Fruit fly (Drosophila melanogaster) whole organism, embryonic: Measurements from ENCODE around the gene CG10638.

Experiments
- Aef1 ChIP-seq: fragments of 200-800 bp; sonication (Bioruptor generic); IDR thresholded peaks from 3 replicates; pipeline ENCODE4 v1.3.6; 2022; ENCODE audit warnings: missing biosample characterization, missing genetic modification characterization
- CG11696 ChIP-seq: fragments of 200-800 bp; sonication (Bioruptor generic); IDR thresholded peaks from 2 replicates; pipeline ENCODE4 v1.3.6; 2022; ENCODE audit warnings: missing biosample characterization, missing genetic modification characterization
- CG12236 ChIP-seq: fragments of 200-800 bp; sonication (Bioruptor generic); optimal IDR thresholded peaks from 2 replicates; lab custom pipeline; 2016; ENCODE audit warnings: missing biosample characterization, missing genetic modification characterization
- CG12769 ChIP-seq: fragments of 200-800 bp; sonication (Bioruptor generic); optimal IDR thresholded peaks from 2 replicates; lab custom pipeline; 2019; ENCODE audit warnings: missing biosample characterization, mild to moderate bottlenecking, missing genetic modification characterization, moderate library complexity
- CG14667 ChIP-seq: fragments of 200-800 bp; sonication (Bioruptor generic); IDR thresholded peaks from 2 replicates; pipeline ENCODE4 v1.3.6; 2022; ENCODE audit warnings: missing biosample characterization, missing genetic modification characterization
- CG14965 ChIP-seq: fragments of 200-800 bp; sonication (Bioruptor generic); optimal IDR thresholded peaks from 2 replicates; lab custom pipeline; 2016; ENCODE audit warnings: missing biosample characterization, missing genetic modification characterization, borderline replicate concordance
- CG1832 ChIP-seq: fragments of 200-800 bp; sonication (Bioruptor generic); optimal IDR thresholded peaks from 2 replicates; lab custom pipeline; 2017; ENCODE audit warnings: missing biosample characterization, mild to moderate bottlenecking, missing genetic modification characterization, inconsistent platforms
- CG30431 ChIP-seq: fragments of 200-800 bp; sonication (Bioruptor generic); optimal IDR thresholded peaks from 2 replicates; lab custom pipeline; 2017; ENCODE audit warnings: missing biosample characterization, missing genetic modification characterization
- CG3065 ChIP-seq: fragments of 200-800 bp; sonication (Bioruptor generic); optimal IDR thresholded peaks from 2 replicates; lab custom pipeline; 2016; ENCODE audit warnings: missing biosample characterization, missing genetic modification characterization
- CG32532 ChIP-seq: fragments of 200-800 bp; sonication (Bioruptor generic); IDR thresholded peaks from 2 replicates; pipeline ENCODE4 v1.3.6; 2022; ENCODE audit warnings: missing biosample characterization, missing genetic modification characterization
- CG32767 ChIP-seq: fragments of 200-800 bp; sonication (Bioruptor generic); IDR thresholded peaks from 2 replicates; pipeline ENCODE4 v1.3.6; 2022; ENCODE audit warnings: missing biosample characterization, missing genetic modification characterization
- CG34422 ChIP-seq: fragments of 200-800 bp; sonication (Bioruptor generic); IDR thresholded peaks from 3 replicates; pipeline ENCODE4 v1.3.6; 2022; ENCODE audit warnings: missing biosample characterization, missing genetic modification characterization
- CG43689 ChIP-seq: fragments of 200-800 bp; sonication (Bioruptor generic); IDR thresholded peaks from 2 replicates; pipeline ENCODE4 v1.3.6; 2022; ENCODE audit warnings: missing biosample characterization, missing genetic modification characterization
- CG8281 ChIP-seq: fragments of 200-800 bp; sonication (Bioruptor generic); optimal IDR thresholded peaks from 2 replicates; lab custom pipeline; 2018; ENCODE audit warnings: missing biosample characterization, mild to moderate bottlenecking, missing genetic modification characterization, moderate library complexity
- CG8359 ChIP-seq: fragments of 200-800 bp; sonication (Bioruptor generic); optimal IDR thresholded peaks from 2 replicates; lab custom pipeline; 2017; ENCODE audit warnings: missing biosample characterization, mild to moderate bottlenecking, missing genetic modification characterization, borderline replicate concordance
- CG8924 ChIP-seq: fragments of 200-800 bp; optimal IDR thresholded peaks from 3 replicates; lab custom pipeline; 2019; ENCODE audit warnings: missing biosample characterization, mild to moderate bottlenecking, missing genetic modification characterization, moderate library complexity
- CG8944 ChIP-seq: fragments of 200-800 bp; sonication (Bioruptor generic); optimal IDR thresholded peaks from 3 replicates; lab custom pipeline; 2016; ENCODE audit warnings: missing biosample characterization, missing genetic modification characterization
- CTCF ChIP-seq: fragments of 200-800 bp; sonication (Bioruptor generic); optimal IDR thresholded peaks from 2 replicates; lab custom pipeline; 2017; ENCODE audit warnings: missing biosample characterization, mild to moderate bottlenecking, missing genetic modification characterization, moderate library complexity
- Camta ChIP-seq: fragments of 200-800 bp; sonication (Bioruptor generic); optimal IDR thresholded peaks from 2 replicates; lab custom pipeline; 2016; ENCODE audit warnings: missing biosample characterization, missing genetic modification characterization
- Dbx ChIP-seq: fragments of 200-800 bp; sonication (Bioruptor generic); IDR thresholded peaks from 3 replicates; pipeline ENCODE4 v1.3.6; 2022; ENCODE audit warnings: missing biosample characterization, missing genetic modification characterization
- Deaf1 ChIP-seq: fragments of 200-800 bp; optimal IDR thresholded peaks from 3 replicates; lab custom pipeline; 2019; ENCODE audit warnings: missing biosample characterization, mild to moderate bottlenecking, missing genetic modification characterization, moderate library complexity
- Dip2 ChIP-seq: fragments of 200-800 bp; sonication (Bioruptor generic); IDR thresholded peaks from 2 replicates; pipeline ENCODE4 v1.3.6; 2022; ENCODE audit warnings: missing biosample characterization, missing genetic modification characterization
- Eip74EF ChIP-seq, 2 experiments: fragments of 200-800 bp in 1 of 2; fragments of >200 bp in 1 of 2; sonication (Bioruptor generic) in 1 of 2; optimal IDR thresholded peaks; 2 replicates each; lab custom pipeline; 2017 to 2019; ENCODE audit warnings: missing biosample characterization in 2 of 2, missing genetic modification characterization in 2 of 2, mild to moderate bottlenecking in 1 of 2, moderate library complexity in 1 of 2
- Ets65A ChIP-seq: fragments of 200-800 bp; sonication (Bioruptor generic); peaks from one replicate; lab custom pipeline; 2016; ENCODE audit warnings: missing biosample characterization, missing genetic modification characterization
- Hr51 ChIP-seq, 2 experiments: fragments of 200-800 bp; sonication (Bioruptor generic); optimal IDR thresholded peaks; 2 replicates in 1 of 2; 3 replicates in 1 of 2; lab custom pipeline; 2016 to 2018; ENCODE audit warnings: missing biosample characterization in 2 of 2, missing genetic modification characterization in 2 of 2, mild to moderate bottlenecking in 1 of 2, moderate library complexity in 1 of 2
- Hr78 ChIP-seq, 2 experiments: fragments of 200-800 bp in 1 of 2; fragments of >200 bp in 1 of 2; sonication (Bioruptor generic) in 1 of 2; optimal IDR thresholded peaks; 2 replicates each; lab custom pipeline; 2017 to 2019; ENCODE audit warnings: missing biosample characterization in 2 of 2, missing genetic modification characterization in 2 of 2, mild to moderate bottlenecking in 1 of 2, moderate library complexity in 1 of 2
- Lpt ChIP-seq: fragments of >200 bp; optimal IDR thresholded peaks from 2 replicates; lab custom pipeline; 2018; ENCODE audit warnings: missing biosample characterization, missing genetic modification characterization
- Mes4 ChIP-seq: fragments of 200-800 bp; sonication (Bioruptor generic); optimal IDR thresholded peaks from 2 replicates; lab custom pipeline; 2016; ENCODE audit warnings: missing biosample characterization, missing genetic modification characterization
- Myb ChIP-seq: fragments of 200-800 bp; sonication (Bioruptor generic); optimal IDR thresholded peaks from 2 replicates; lab custom pipeline; 2016; ENCODE audit warnings: missing biosample characterization, missing genetic modification characterization
- NK7.1 ChIP-seq: fragments of 200-800 bp; sonication (Bioruptor generic); optimal IDR thresholded peaks from 3 replicates; lab custom pipeline; 2016; ENCODE audit warnings: missing biosample characterization, missing genetic modification characterization
- Poxn ChIP-seq: fragments of 200-800 bp; sonication (Bioruptor generic); IDR thresholded peaks from 2 replicates; pipeline ENCODE4 v1.3.6; 2022; ENCODE audit warnings: missing biosample characterization, missing genetic modification characterization
- Ptx1 ChIP-seq: fragments of 200-800 bp; sonication (Bioruptor generic); IDR thresholded peaks from 2 replicates; pipeline ENCODE4 v1.3.6; 2022; ENCODE audit warnings: missing biosample characterization, missing genetic modification characterization
- Rfx ChIP-seq: fragments of 200-800 bp; sonication (Bioruptor generic); IDR thresholded peaks from 2 replicates; pipeline ENCODE4 v1.3.6; 2022; ENCODE audit warnings: missing biosample characterization, missing genetic modification characterization
- Sry-β ChIP-seq: fragments of 200-800 bp; sonication (Bioruptor generic); optimal IDR thresholded peaks from 2 replicates; lab custom pipeline; 2018; ENCODE audit warnings: missing biosample characterization, mild to moderate bottlenecking, missing genetic modification characterization, moderate library complexity
- Tbp ChIP-seq: fragments of >200 bp; optimal IDR thresholded peaks from 2 replicates; lab custom pipeline; 2018; ENCODE audit warnings: missing biosample characterization, missing genetic modification characterization
- Usf ChIP-seq: fragments of 200-800 bp; sonication (Bioruptor generic); optimal IDR thresholded peaks from 2 replicates; lab custom pipeline; 2017; ENCODE audit warnings: missing genotype, missing biosample characterization, missing genetic modification characterization
- Xrp1 ChIP-seq: fragments of 200-800 bp; sonication (Bioruptor generic); IDR thresholded peaks from 2 replicates; pipeline ENCODE4 v1.3.6; 2022; ENCODE audit warnings: missing biosample characterization, missing genetic modification characterization
- bowl ChIP-seq: fragments of 200-800 bp; sonication (Bioruptor generic); IDR thresholded peaks from 2 replicates; pipeline ENCODE4 v1.3.6; 2022; ENCODE audit warnings: missing biosample characterization, missing genetic modification characterization
- chif ChIP-seq, 2 experiments: fragments of 200-800 bp; sonication (Bioruptor generic); optimal IDR thresholded peaks; 3 replicates each; lab custom pipeline; 2016; ENCODE audit warnings: missing biosample characterization in 2 of 2, missing genetic modification characterization in 2 of 2
- fu2 ChIP-seq: fragments of 200-800 bp; sonication (Bioruptor generic); optimal IDR thresholded peaks from 2 replicates; lab custom pipeline; 2016; ENCODE audit warnings: missing biosample characterization, missing genetic modification characterization
- gem ChIP-seq: fragments of 200-800 bp; sonication (Bioruptor generic); optimal IDR thresholded peaks from 2 replicates; lab custom pipeline; 2019; ENCODE audit warnings: missing biosample characterization, mild to moderate bottlenecking, missing genetic modification characterization, moderate library complexity
- gfzf ChIP-seq: fragments of 200-800 bp; sonication (Bioruptor generic); optimal IDR thresholded peaks from 2 replicates; lab custom pipeline; 2016; ENCODE audit warnings: missing biosample characterization, mild to moderate bottlenecking, missing genetic modification characterization, moderate library complexity
- h ChIP-seq: fragments of >200 bp; optimal IDR thresholded peaks from 2 replicates; lab custom pipeline; 2017
- hkb ChIP-seq, 2 experiments: fragments of 200-800 bp in 1 of 2; fragments of >200 bp in 1 of 2; sonication (Bioruptor generic) in 1 of 2; IDR thresholded peaks in 1 of 2; optimal IDR thresholded peaks in 1 of 2; 2 replicates each; pipeline versions ENCODE4 v1.3.6 to Lab custom; 2017 to 2022; ENCODE audit warnings: missing biosample characterization in 1 of 2, missing genetic modification characterization in 1 of 2
- lbe ChIP-seq: fragments of 200-800 bp; sonication (Bioruptor generic); optimal IDR thresholded peaks from 2 replicates; lab custom pipeline; 2016; ENCODE audit warnings: missing biosample characterization, mild to moderate bottlenecking, missing genetic modification characterization
- otp ChIP-seq: fragments of 200-800 bp; sonication (Bioruptor generic); IDR thresholded peaks from 3 replicates; pipeline ENCODE4, ENCODE4 v1.3.6; 2022; ENCODE audit warnings: missing biosample characterization, missing genetic modification characterization
- pnt ChIP-seq: fragments of 200-800 bp; sonication (Bioruptor generic); optimal IDR thresholded peaks from 3 replicates; lab custom pipeline; 2016; ENCODE audit warnings: missing biosample characterization, missing genetic modification characterization
- sna ChIP-seq: fragments of 200-800 bp; sonication (Bioruptor generic); IDR thresholded peaks from 2 replicates; pipeline ENCODE4 v1.3.6; 2022; ENCODE audit warnings: missing biosample characterization, missing genetic modification characterization; ENCODE audit not compliant: partially characterized antibody
- ttk ChIP-seq: fragments of 200-800 bp; sonication (Bioruptor generic); IDR thresholded peaks from 2 replicates; pipeline ENCODE4 v2.1.2; 2022; ENCODE audit warnings: missing biosample characterization, missing genetic modification characterization
- usp ChIP-seq: fragments of >200 bp; optimal IDR thresholded peaks from 2 replicates; lab custom pipeline; 2017; ENCODE audit warnings: missing biosample characterization, missing genetic modification characterization
- wdn ChIP-seq: fragments of 200-800 bp; sonication (Bioruptor generic); IDR thresholded peaks from 2 replicates; pipeline ENCODE4 v1.3.6; 2022; ENCODE audit warnings: missing biosample characterization, missing genetic modification characterization
- zen ChIP-seq: fragments of 200-800 bp; sonication (Bioruptor generic); optimal IDR thresholded peaks from 3 replicates; lab custom pipeline; 2018; ENCODE audit warnings: missing biosample characterization, mild to moderate bottlenecking, missing genetic modification characterization, moderate library complexity

Gene CG10638

dm6 chr3L:12501249-12501648 is at the start of gene CG10638, which contains the start of gene CG10681 (continued):
- TF ChIP-seq hkb (optimal IDR thresholded peaks at IDR 0.05; lab: Kevin White, UChicago) (no peak), hkb (GFP tag; IDR thresholded peaks at IDR 0.05; lab: Robert Waterston, UW) (peak; percentile 44; the same call in 1 of the 2 replicates), CG12769 (no peak), wdn (GFP tag; lab: Robert Waterston, UW) (no peak), Hr78 (GFP tag; optimal IDR thresholded peaks at IDR 0.05; lab: Kevin White, UChicago) (no peak), h (no peak), CG8924 (tag; lab: Kevin White, UChicago) (peak; percentile 49), CG14965 (GFP tag; lab: Kevin White, UChicago) (no peak), Sry-β (no peak), Eip74EF (GFP tag; optimal IDR thresholded peaks at IDR 0.05; lab: Kevin White, UChicago) (no peak), fu2 (GFP tag; lab: Kevin White, UChicago) (no peak), Dbx (no peak), CG3065 (no peak), Camta (GFP tag; lab: Kevin White, UChicago) (no peak), Poxn (GFP tag; lab: Robert Waterston, UW) (no peak), bowl (GFP tag; lab: Robert Waterston, UW) (no peak), gem (tag; lab: Kevin White, UChicago) (peak; percentile 61), Mes4 (GFP tag; lab: Kevin White, UChicago) (no peak), CG8281 (tag; lab: Kevin White, UChicago) (no peak), pnt (no peak), Tbp (no peak), zen (tag; lab: Kevin White, UChicago) (peak; percentile 8), CG8359 (GFP tag; lab: Kevin White, UChicago) (no peak), CG12236 (GFP tag; lab: Kevin White, UChicago) (no peak), Myb (GFP tag; lab: Kevin White, UChicago) (peak; percentile 32), usp (no peak), CG34422 (GFP tag; lab: Robert Waterston, UW) (peak; percentile 55; the same call in 1 of the 3 replicates), CG8944 (GFP tag; lab: Kevin White, UChicago) (no peak), CG11696 (no peak), CG14667 (no peak), CG32767 (GFP tag; lab: Robert Waterston, UW) (no peak), sna (peak; percentile 42; the same call in 1 of the 2 replicates), Dip2 (GFP tag; lab: Robert Waterston, UW) (no peak), chif (GFP tag; optimal IDR thresholded peaks at IDR 0.05; lab: Kevin White, UChicago) (peak in 1 of 2 experiments; percentile 19), Hr51 (GFP tag; optimal IDR thresholded peaks at IDR 0.05; lab: Kevin White, UChicago) (peak in 1 of 2 experiments; percentile 36), CG32532 (GFP tag; lab: Robert Waterston, UW) (no peak), CTCF (GFP tag; lab: Kevin White, UChicago) (peak; percentile 2), ttk (GFP tag; lab: Robert Waterston, UW) (no peak), CG30431 (GFP tag; lab: Kevin White, UChicago) (no peak), lbe (GFP tag; lab: Kevin White, UChicago) (peak; percentile 85), Usf (no peak), CG43689 (GFP tag; lab: Robert Waterston, UW) (no peak), Aef1 (GFP tag; lab: Robert Waterston, UW) (no peak), Deaf1 (no peak), Rfx (GFP tag; lab: Robert Waterston, UW) (peak; percentile 21; the same call in 1 of the 2 replicates), Xrp1 (GFP tag; lab: Robert Waterston, UW) (peak; percentile 47), CG1832 (GFP tag; lab: Kevin White, UChicago) (no peak), otp (GFP tag; lab: Robert Waterston, UW) (no peak), Ptx1 (GFP tag; lab: Robert Waterston, UW) (0 out of 2 replicates have a peak, but pooled peaks have one; percentile 16), Lpt (GFP tag; lab: Kevin White, UChicago) (no peak), gfzf (peak; percentile 68), Ets65A (peak; percentile 79), NK7.1 (GFP tag; lab: Kevin White, UChicago) (no peak)
